Worm (Caenorhabditis elegans): ENCODE measurements around the gene ivd-1.
A peak's percentile ranks its signal among the peaks of the same experiment; 100 is the strongest.

The ivd-1 gene

ce11 chrIV:5089795-5090528 is 1.3 kb upstream of the ivd-1 start (continued):
- TF ChIP-seq F49E8.2 (tag; optimal IDR thresholded peaks at IDR 0.05; ENCODE audit: insufficient read depth) = peak; percentile 81

DNA sequence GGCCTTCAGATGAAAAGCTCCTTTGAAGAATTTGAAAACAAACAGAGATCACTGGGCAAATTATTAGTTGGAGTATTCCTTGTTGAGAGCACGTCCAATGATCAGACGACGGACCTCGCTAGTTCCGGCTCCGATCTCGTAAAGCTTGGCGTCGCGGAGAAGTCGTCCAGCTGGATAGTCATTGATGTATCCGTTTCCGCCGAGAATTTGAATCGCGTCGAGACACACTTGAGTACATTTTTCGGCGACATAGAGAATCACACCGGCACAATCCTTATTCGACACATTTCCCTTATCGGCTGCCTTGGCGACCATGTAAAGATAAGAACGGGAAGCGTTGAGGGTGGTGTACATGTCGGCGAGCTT is 1.7 kb downstream of the ivd-1 start:
- TF ChIP-seq ceh-40 (GFP tag; IDR thresholded peaks at IDR 0.05) = no peak
- TF ChIP-seq egl-44 (GFP tag; IDR thresholded peaks at IDR 0.05) = no peak
- no peak for TF ChIP-seq C17E4.6 (GFP tag; IDR thresholded peaks at IDR 0.05)
- TF ChIP-seq tbx-9 (tag; optimal IDR thresholded peaks at IDR 0.05; ENCODE audit: borderline replicate concordance) = no peak
- no peak for TF ChIP-seq F39B2.1 (GFP tag; IDR thresholded peaks at IDR 0.05)
- no peak for TF ChIP-seq gei-17 (GFP tag; optimal IDR thresholded peaks at IDR 0.05)
- TF ChIP-seq chd-7 (tag; optimal IDR thresholded peaks at IDR 0.05) = no peak
- no peak for TF ChIP-seq attf-6 (GFP tag; IDR thresholded peaks at IDR 0.05)
- no peak for TF ChIP-seq nfya-2 (GFP tag; IDR thresholded peaks at IDR 0.05)
- no peak for TF ChIP-seq sptf-2 (GFP tag; optimal IDR thresholded peaks at IDR 0.05)
- no peak for TF ChIP-seq lsl-1 (GFP tag; optimal IDR thresholded peaks at IDR 0.05)
- peak; percentile 6 for TF ChIP-seq ets-4 (GFP tag; optimal IDR thresholded peaks at IDR 0.05)
- no peak for TF ChIP-seq ceh-79 (tag; optimal IDR thresholded peaks at IDR 0.05)
- TF ChIP-seq D2030.7 (GFP tag; IDR thresholded peaks at IDR 0.05) = no peak
- TF ChIP-seq atf-7 (tag; optimal IDR thresholded peaks at IDR 0.05) = peak; percentile 41
- TF ChIP-seq madf-6 (GFP tag; IDR thresholded peaks at IDR 0.05) = no peak
- no peak for TF ChIP-seq athp-1 (tag; optimal IDR thresholded peaks at IDR 0.05)
- TF ChIP-seq rec-8 (tag; optimal IDR thresholded peaks at IDR 0.05) = no peak
- no peak for TF ChIP-seq pbrm-1 (GFP tag; IDR thresholded peaks at IDR 0.05)
- no peak for TF ChIP-seq Y67H2A.10 (GFP tag; conservative IDR thresholded peaks at IDR 0.05)
- TF ChIP-seq rpc-1 (optimal IDR thresholded peaks at IDR 0.05) = no peak
- no peak for TF ChIP-seq rpc-1 (tag; optimal IDR thresholded peaks at IDR 0.05)
- TF ChIP-seq aptf-3 (GFP tag; IDR thresholded peaks at IDR 0.05) = no peak
- TF ChIP-seq mes-4 (tag; optimal IDR thresholded peaks at IDR 0.05) = no peak
- TF ChIP-seq Y95B8A.8 (GFP tag; IDR thresholded peaks at IDR 0.05) = no peak
- TF ChIP-seq C06A6.2 (GFP tag; conservative IDR thresholded peaks at IDR 0.05) = 0 out of 2 replicates have a peak, but pooled peaks have one; percentile 8
- no peak for TF ChIP-seq aptf-2 (GFP tag; conservative IDR thresholded peaks at IDR 0.05)
- TF ChIP-seq rcor-1 (GFP tag; IDR thresholded peaks at IDR 0.05) = no peak
- no peak for TF ChIP-seq hlh-26 (GFP tag; conservative IDR thresholded peaks at IDR 0.05)
- TF ChIP-seq lsy-27 (tag; optimal IDR thresholded peaks at IDR 0.05; ENCODE audit: borderline replicate concordance, insufficient read depth) = no peak
- TF ChIP-seq ZK185.1 (tag; optimal IDR thresholded peaks at IDR 0.05; ENCODE audit: poor library complexity, severe bottlenecking) = peak; percentile 70
- TF ChIP-seq lin-26 (GFP tag; IDR thresholded peaks at IDR 0.05) = 0 out of 2 replicates have a peak, but pooled peaks have one; percentile 15
- TF ChIP-seq ceh-91 (GFP tag; IDR thresholded peaks at IDR 0.05) = no peak
- TF ChIP-seq B0336.3 (GFP tag; IDR thresholded peaks at IDR 0.05) = peak; percentile 59; the same call in 1 of the 2 replicates
- no peak for TF ChIP-seq ztf-18 (tag; optimal IDR thresholded peaks at IDR 0.05)
- no peak for TF ChIP-seq hsf-1 (GFP tag; IDR thresholded peaks at IDR 0.05)
- TF ChIP-seq nfyb-1 (GFP tag; IDR thresholded peaks at IDR 0.05) = 0 out of 2 replicates have a peak, but pooled peaks have one; percentile 30
- TF ChIP-seq tlf-1 (GFP tag; optimal IDR thresholded peaks at IDR 0.05) = no peak
- no peak for TF ChIP-seq die-1 (tag; optimal IDR thresholded peaks at IDR 0.05)
- TF ChIP-seq him-1 (tag; optimal IDR thresholded peaks at IDR 0.05) = no peak
- TF ChIP-seq Y79H2A.3 (GFP tag; conservative IDR thresholded peaks at IDR 0.05) = no peak
- 0 out of 2 replicates have a peak, but pooled peaks have one; percentile 40 for TF ChIP-seq egl-18 (GFP tag; IDR thresholded peaks at IDR 0.05)
- TF ChIP-seq cebp-2 (GFP tag; IDR thresholded peaks at IDR 0.05) = 0 out of 2 replicates have a peak, but pooled peaks have one; percentile 28
- TF ChIP-seq F37B4.10 (GFP tag; IDR thresholded peaks at IDR 0.05) = 0 out of 2 replicates have a peak, but pooled peaks have one; percentile 35
- TF ChIP-seq akir-1 (GFP tag; optimal IDR thresholded peaks at IDR 0.05) = no peak
